Fruit fly (Drosophila melanogaster): ENCODE measurements around the gene CG9259.

DNA sequence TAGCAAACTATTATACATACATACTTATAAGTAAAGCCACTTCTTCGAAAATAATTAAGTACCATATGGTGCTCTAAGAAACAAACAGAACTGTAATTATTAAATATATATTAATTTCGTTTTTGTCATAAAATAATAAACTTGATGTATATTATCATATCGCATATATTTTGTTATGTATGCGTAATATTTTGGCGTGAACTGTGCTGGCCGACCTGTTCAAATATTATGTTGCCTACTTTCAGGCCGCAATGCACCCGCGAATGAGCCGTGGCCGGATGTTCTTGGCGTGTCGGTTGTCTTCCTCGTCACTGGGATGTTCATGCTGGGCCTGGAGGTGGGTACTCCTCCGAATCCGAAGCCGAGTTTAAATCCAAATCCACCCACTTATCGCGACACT lies 11.3 kb upstream of the CG9259 start:
- no peak for TF ChIP-seq CG11617 (GFP tag; optimal IDR thresholded peaks at IDR 0.05)
- TF ChIP-seq toe (GFP tag; optimal IDR thresholded peaks at IDR 0.05), result no peak
- no peak for TF ChIP-seq Crg-1 (GFP tag; optimal IDR thresholded peaks at IDR 0.05)
- no peak for TF ChIP-seq Mnt (GFP tag; optimal IDR thresholded peaks at IDR 0.05)

All from whole organism, adult.